Worm (Caenorhabditis elegans): Measurements from ENCODE around the gene madf-11.

DNA sequence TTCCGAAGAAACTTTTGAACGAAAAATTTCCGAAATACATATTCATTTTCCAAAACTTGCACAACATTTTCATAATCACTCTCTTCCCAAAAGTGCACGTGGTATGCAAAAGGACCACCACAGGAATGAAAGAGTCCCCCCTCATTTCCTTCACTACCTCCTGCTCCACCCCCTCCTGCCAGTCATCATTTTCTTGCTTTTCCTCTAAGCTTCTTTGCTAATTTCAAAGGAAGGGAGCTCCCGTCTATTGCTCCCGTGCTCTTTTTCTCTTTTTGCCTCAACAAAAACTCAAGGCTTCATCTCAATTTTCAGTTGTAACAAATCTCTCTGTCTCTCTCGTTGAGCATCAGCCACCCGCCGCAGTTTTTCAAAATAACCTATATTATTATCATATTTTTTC is 30.5 kb downstream of the madf-11 start:
- no peak for TF ChIP-seq ama-1 (optimal IDR thresholded peaks at IDR 0.05)
- TF ChIP-seq ceh-36 (tag; optimal IDR thresholded peaks at IDR 0.05) = no peak
- TF ChIP-seq pes-1 (GFP tag; IDR thresholded peaks at IDR 0.05) = no peak
- TF ChIP-seq tbx-37 (GFP tag; conservative IDR thresholded peaks at IDR 0.05) = no peak
- no peak for TF ChIP-seq flt-1 (GFP tag; IDR thresholded peaks at IDR 0.05)
- TF ChIP-seq ceh-13 (GFP tag; optimal IDR thresholded peaks at IDR 0.05) = no peak
- no peak for TF ChIP-seq sea-1 (GFP tag; conservative IDR thresholded peaks at IDR 0.05)
- TF ChIP-seq hnd-1 (tag; optimal IDR thresholded peaks at IDR 0.05) = no peak
- no peak for TF ChIP-seq aly-1 (tag; optimal IDR thresholded peaks at IDR 0.05)
- TF ChIP-seq B0310.2 (tag; optimal IDR thresholded peaks at IDR 0.05) = no peak

Data from whole organism, early embryonic.